Fruit fly (Drosophila melanogaster): Measurements from ENCODE around the gene CG34267.

- no peak for TF ChIP-seq bab1 (GFP tag; optimal IDR thresholded peaks at IDR 0.05)
- peak; percentile 75 for TF ChIP-seq kay (GFP tag; ENCODE audit: borderline replicate concordance)
- no peak for TF ChIP-seq CG11617 (GFP tag; optimal IDR thresholded peaks at IDR 0.05)
- TF ChIP-seq toe (GFP tag; optimal IDR thresholded peaks at IDR 0.05), result no peak
- no peak for TF ChIP-seq tj (GFP tag; optimal IDR thresholded peaks at IDR 0.05)
These were observed 45.3 kb downstream of the CG34267 start for dm6 chr3L:454802-455579.

All from whole organism, adult.